Worm (Caenorhabditis elegans): ENCODE results near the gene exos-4.1.

Gene exos-4.1

ce11 chrIV:13059284-13059683 lies 39.5 kb upstream of the exos-4.1 start, which contains the start of gene scl-3:
scl-3 (plus strand) TSS chrIV:13059584.
- no peak for TF ChIP-seq R02D3.7 (tag; optimal IDR thresholded peaks at IDR 0.05)
- no peak for TF ChIP-seq lin-39 (tag; optimal IDR thresholded peaks at IDR 0.05)
- no peak for TF ChIP-seq mbf-1 (tag; optimal IDR thresholded peaks at IDR 0.05)
- TF ChIP-seq aly-2 (tag; optimal IDR thresholded peaks at IDR 0.05) = no peak
- no peak for TF ChIP-seq nhr-6 (tag; optimal IDR thresholded peaks at IDR 0.05)
- no peak for TF ChIP-seq ceh-82 (tag; optimal IDR thresholded peaks at IDR 0.05)
- TF ChIP-seq unc-55 (GFP tag; optimal IDR thresholded peaks at IDR 0.05) = no peak
- TF ChIP-seq sma-3 (GFP tag; optimal IDR thresholded peaks at IDR 0.05) = no peak
- no peak for TF ChIP-seq C34F6.9 (tag; optimal IDR thresholded peaks at IDR 0.05)
- TF ChIP-seq mdl-1 (tag; optimal IDR thresholded peaks at IDR 0.05) = no peak
- TF ChIP-seq alr-1 (tag; optimal IDR thresholded peaks at IDR 0.05) = no peak
- no peak for TF ChIP-seq nhr-21 (tag; optimal IDR thresholded peaks at IDR 0.05)
- TF ChIP-seq Y55F3AM.14 (GFP tag; optimal IDR thresholded peaks at IDR 0.05) = no peak

DNA sequence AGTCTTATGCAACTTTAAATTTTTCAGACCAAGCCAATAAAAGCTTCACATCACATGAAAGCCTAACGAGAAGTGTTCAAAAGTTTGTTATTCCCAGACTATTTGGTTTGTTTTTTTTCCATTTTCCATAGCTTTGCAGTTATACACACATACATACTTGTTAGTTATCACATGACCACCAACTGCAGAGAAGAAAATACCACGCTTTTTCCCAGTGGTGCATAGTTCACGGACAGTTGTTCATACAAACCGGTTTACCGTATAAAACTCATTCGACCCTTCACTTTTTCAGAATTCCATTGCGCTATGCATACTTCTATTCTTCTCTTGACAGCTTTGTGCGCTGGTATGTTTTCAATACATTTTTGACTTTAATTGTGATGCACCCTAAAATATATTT lies 35.1 kb upstream of the exos-4.1 start, which contains the start of gene scl-5:
scl-5 (plus strand) TSS at position 301 of the 400 bp plus-strand sequence.
- TF ChIP-seq nhr-237 (tag; optimal IDR thresholded peaks at IDR 0.05) (no peak), ceh-16 (tag; optimal IDR thresholded peaks at IDR 0.05) (no peak), aly-2 (tag; optimal IDR thresholded peaks at IDR 0.05) (no peak), lin-11 (tag; optimal IDR thresholded peaks at IDR 0.05) (no peak), ztf-1 (GFP tag; conservative IDR thresholded peaks at IDR 0.05) (no peak), egl-27 (tag; optimal IDR thresholded peaks at IDR 0.05) (no peak)

DNA sequence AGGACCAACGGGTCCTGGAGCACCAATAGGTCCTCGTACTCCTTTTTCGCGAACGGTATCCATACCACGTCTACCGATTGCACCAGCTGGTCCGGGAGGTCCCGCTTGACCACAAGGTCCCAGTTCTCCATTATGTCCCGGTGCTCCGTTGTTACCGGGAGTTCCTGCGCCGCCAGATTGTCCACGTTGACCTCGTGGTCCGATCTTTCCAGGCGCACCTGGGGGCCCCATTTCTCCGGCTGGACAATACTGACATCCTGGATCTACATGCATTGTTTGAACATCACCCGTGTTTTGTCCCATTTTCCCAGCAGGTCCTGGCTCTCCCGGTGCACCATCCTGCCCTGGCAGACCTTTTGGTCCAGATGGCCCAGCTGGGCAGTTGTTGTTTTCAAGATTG lies 32.8 kb upstream of the exos-4.1 start:
- TF ChIP-seq ceh-82 (tag; optimal IDR thresholded peaks at IDR 0.05) (no peak), ZK546.5 (tag; optimal IDR thresholded peaks at IDR 0.05) (no peak), mbf-1 (tag; optimal IDR thresholded peaks at IDR 0.05) (no peak), skn-1 (tag; optimal IDR thresholded peaks at IDR 0.05) (no peak), snpc-4 (tag; optimal IDR thresholded peaks at IDR 0.05) (no peak), crh-2 (tag; optimal IDR thresholded peaks at IDR 0.05) (no peak), sma-3 (GFP tag; optimal IDR thresholded peaks at IDR 0.05) (no peak), nhr-23 (tag; optimal IDR thresholded peaks at IDR 0.05) (no peak), lsy-2 (tag; optimal IDR thresholded peaks at IDR 0.05) (no peak)

ce11 chrIV:13067200-13067599 lies 31.6 kb upstream of the exos-4.1 start, which contains the start of gene col-131:
col-131 (minus strand) TSS chrIV:13067300.
- TF ChIP-seq nhr-12 (tag; optimal IDR thresholded peaks at IDR 0.05) (no peak), dmd-4 (tag; optimal IDR thresholded peaks at IDR 0.05) (no peak), C34F6.9 (tag; optimal IDR thresholded peaks at IDR 0.05) (no peak), ceh-16 (tag; optimal IDR thresholded peaks at IDR 0.05) (no peak), lsy-2 (tag; optimal IDR thresholded peaks at IDR 0.05) (no peak), ztf-1 (GFP tag; conservative IDR thresholded peaks at IDR 0.05) (no peak), F13H6.1 (tag; optimal IDR thresholded peaks at IDR 0.05) (no peak), nhr-129 (tag; optimal IDR thresholded peaks at IDR 0.05) (no peak), crh-2 (tag; optimal IDR thresholded peaks at IDR 0.05) (no peak), ztf-4 (tag; optimal IDR thresholded peaks at IDR 0.05) (no peak), aly-2 (tag; optimal IDR thresholded peaks at IDR 0.05) (no peak), snpc-4 (tag; optimal IDR thresholded peaks at IDR 0.05) (no peak), elt-1 (tag; optimal IDR thresholded peaks at IDR 0.05) (no peak), nhr-10 (tag; optimal IDR thresholded peaks at IDR 0.05) (no peak)

ce11 chrIV:13068451-13068850 lies 30.3 kb upstream of the exos-4.1 start, which contains the start of gene scl-6:
scl-6 (plus strand) TSS chrIV:13068751.
- TF ChIP-seq lin-11 (tag; optimal IDR thresholded peaks at IDR 0.05) = no peak
- no peak for TF ChIP-seq elt-1 (tag; optimal IDR thresholded peaks at IDR 0.05)
- no peak for TF ChIP-seq nhr-77 (tag; optimal IDR thresholded peaks at IDR 0.05)
- TF ChIP-seq unc-39 (tag; optimal IDR thresholded peaks at IDR 0.05) = no peak
- no peak for TF ChIP-seq crh-2 (tag; optimal IDR thresholded peaks at IDR 0.05)
- no peak for TF ChIP-seq blmp-1 (tag; optimal IDR thresholded peaks at IDR 0.05; ENCODE audit: insufficient read depth)
- no peak for TF ChIP-seq elt-3 (tag; optimal IDR thresholded peaks at IDR 0.05)
- TF ChIP-seq gmeb-1 (tag; optimal IDR thresholded peaks at IDR 0.05) = no peak
- TF ChIP-seq ztf-4 (tag; optimal IDR thresholded peaks at IDR 0.05) = no peak
- no peak for TF ChIP-seq skn-1 (tag; optimal IDR thresholded peaks at IDR 0.05)
- no peak for TF ChIP-seq mbf-1 (tag; optimal IDR thresholded peaks at IDR 0.05)
- TF ChIP-seq fos-1 (tag; optimal IDR thresholded peaks at IDR 0.05) = no peak
- no peak for TF ChIP-seq C34F6.9 (tag; optimal IDR thresholded peaks at IDR 0.05)
- TF ChIP-seq Y55F3AM.14 (GFP tag; optimal IDR thresholded peaks at IDR 0.05) = no peak
- no peak for TF ChIP-seq nhr-11 (tag; optimal IDR thresholded peaks at IDR 0.05)
- TF ChIP-seq nhr-6 (tag; optimal IDR thresholded peaks at IDR 0.05) = no peak
